Fruit fly (Drosophila melanogaster) whole organism, embryonic: ENCODE results near the gene RabX6.

ENCODE experiments used
- CG1024 ChIP-seq: fragments of 200-800 bp; sonication (Bioruptor generic); IDR thresholded peaks from 2 replicates; pipeline ENCODE4 v1.3.6; 2022; ENCODE audit warnings: missing biosample characterization, missing genetic modification characterization
- CG10431 ChIP-seq: fragments of 200-800 bp; sonication (Bioruptor generic); optimal IDR thresholded peaks from 3 replicates; lab custom pipeline; 2018; ENCODE audit warnings: missing biosample characterization, mild to moderate bottlenecking, missing genetic modification characterization
- CG11696 ChIP-seq: fragments of 200-800 bp; sonication (Bioruptor generic); IDR thresholded peaks from 2 replicates; pipeline ENCODE4 v1.3.6; 2022; ENCODE audit warnings: missing biosample characterization, missing genetic modification characterization
- CG1233 ChIP-seq: fragments of 200-800 bp; sonication (Bioruptor generic); optimal IDR thresholded peaks from 4 replicates; lab custom pipeline; 2018; ENCODE audit warnings: missing biosample characterization, mild to moderate bottlenecking, missing genetic modification characterization
- CG13894 ChIP-seq: fragments of 200-800 bp; sonication (Bioruptor generic); optimal IDR thresholded peaks from 3 replicates; lab custom pipeline; 2018; ENCODE audit warnings: missing biosample characterization, mild to moderate bottlenecking, missing genetic modification characterization, moderate library complexity
- CG14860 ChIP-seq: fragments of 200-800 bp; sonication (Bioruptor generic); IDR thresholded peaks from 3 replicates; pipeline ENCODE4 v1.3.6; 2022; ENCODE audit warnings: missing biosample characterization, missing genetic modification characterization; ENCODE audit not compliant: partially characterized antibody
- CG1647 ChIP-seq: fragments of 200-800 bp; sonication (Bioruptor generic); optimal IDR thresholded peaks from 3 replicates; lab custom pipeline; 2016; ENCODE audit warnings: missing biosample characterization, missing genetic modification characterization
- CG16863 ChIP-seq: fragments of 200-800 bp; sonication (Bioruptor generic); optimal IDR thresholded peaks from 3 replicates; lab custom pipeline; 2016; ENCODE audit warnings: missing biosample characterization, missing genetic modification characterization
- CG18599 ChIP-seq: fragments of 200-800 bp; sonication (Bioruptor generic); optimal IDR thresholded peaks from 3 replicates; lab custom pipeline; 2017; ENCODE audit warnings: missing biosample characterization, missing genetic modification characterization, mild to moderate bottlenecking, moderate library complexity, missing genetic modification reagents
- CG2116 ChIP-seq: fragments of 200-800 bp; sonication (Bioruptor generic); optimal IDR thresholded peaks from 3 replicates; lab custom pipeline; 2018; ENCODE audit warnings: missing biosample characterization, mild to moderate bottlenecking, missing genetic modification characterization
- CG31365 ChIP-seq: fragments of 200-800 bp; sonication (Bioruptor generic); optimal IDR thresholded peaks from 2 replicates; lab custom pipeline; 2018; ENCODE audit warnings: missing biosample characterization, mild to moderate bottlenecking, missing genetic modification characterization
- CG33213 ChIP-seq: fragments of 200-800 bp; sonication (Bioruptor generic); optimal IDR thresholded peaks from 3 replicates; lab custom pipeline; 2016; ENCODE audit warnings: missing biosample characterization, missing genetic modification characterization
- CG4404 ChIP-seq: fragments of 200-800 bp; sonication (Bioruptor generic); IDR thresholded peaks from 2 replicates; pipeline ENCODE4 v1.3.6; 2022; ENCODE audit warnings: missing biosample characterization, missing genetic modification characterization
- CG7745 ChIP-seq: fragments of 200-800 bp; sonication (Bioruptor generic); optimal IDR thresholded peaks from 2 replicates; lab custom pipeline; 2018; ENCODE audit warnings: missing biosample characterization, mild to moderate bottlenecking, missing genetic modification characterization, moderate library complexity
- CG8478 ChIP-seq: fragments of >200 bp; optimal IDR thresholded peaks from 2 replicates; lab custom pipeline; 2018
- Dad ChIP-seq: fragments of 200-800 bp; sonication (Bioruptor generic); optimal IDR thresholded peaks from 3 replicates; lab custom pipeline; 2016; ENCODE audit warnings: missing biosample characterization, missing genetic modification characterization
- Gug ChIP-seq: fragments of 200-800 bp; sonication (Bioruptor generic); IDR thresholded peaks from 4 replicates; pipeline ENCODE4 v1.3.6; 2022; ENCODE audit warnings: missing biosample characterization, missing genetic modification characterization
- HHEX ChIP-seq: fragments of 200-800 bp; sonication (Bioruptor generic); optimal IDR thresholded peaks from 3 replicates; lab custom pipeline; 2017; ENCODE audit warnings: missing biosample characterization, mild to moderate bottlenecking, missing genetic modification characterization, missing genetic modification reagents
- Hr78 ChIP-seq, 2 experiments: fragments of 200-800 bp in 1 of 2; fragments of >200 bp in 1 of 2; sonication (Bioruptor generic) in 1 of 2; optimal IDR thresholded peaks; 2 replicates each; lab custom pipeline; 2017 to 2019; ENCODE audit warnings: missing biosample characterization in 2 of 2, missing genetic modification characterization in 2 of 2, mild to moderate bottlenecking in 1 of 2, moderate library complexity in 1 of 2
- Meics ChIP-seq: fragments of 200-800 bp; sonication (Bioruptor generic); optimal IDR thresholded peaks from 2 replicates; lab custom pipeline; 2017; ENCODE audit warnings: missing biosample characterization, mild to moderate bottlenecking, missing genetic modification characterization
- NC2α ChIP-seq: fragments of 200-800 bp; sonication (Bioruptor generic); optimal IDR thresholded peaks from 2 replicates; lab custom pipeline; 2016; ENCODE audit warnings: missing biosample characterization, missing genetic modification characterization
- Scr ChIP-seq: fragments of 200-800 bp; sonication (Bioruptor generic); IDR thresholded peaks from 2 replicates; pipeline ENCODE4 v1.3.6; 2022; ENCODE audit warnings: missing biosample characterization, missing genetic modification characterization; ENCODE audit not compliant: partially characterized antibody
- Sox100B ChIP-seq: fragments of 200-800 bp; sonication (Bioruptor generic); optimal IDR thresholded peaks from 3 replicates; lab custom pipeline; 2018; ENCODE audit warnings: missing biosample characterization, mild to moderate bottlenecking, missing genetic modification characterization
- Tbp ChIP-seq: fragments of >200 bp; optimal IDR thresholded peaks from 2 replicates; lab custom pipeline; 2018; ENCODE audit warnings: missing biosample characterization, missing genetic modification characterization
- ac ChIP-seq: fragments of 200-800 bp; sonication (Bioruptor generic); optimal IDR thresholded peaks from 3 replicates; lab custom pipeline; 2017; ENCODE audit warnings: missing biosample characterization, mild to moderate bottlenecking, missing genetic modification characterization
- ato ChIP-seq: fragments of 200-800 bp; sonication (Bioruptor generic); IDR thresholded peaks from 2 replicates; pipeline ENCODE4 v1.3.6; 2022; ENCODE audit warnings: missing biosample characterization, missing genetic modification characterization; ENCODE audit not compliant: partially characterized antibody
- btn ChIP-seq: fragments of 200-800 bp; sonication (Bioruptor generic); optimal IDR thresholded peaks from 2 replicates; lab custom pipeline; 2016; ENCODE audit warnings: missing biosample characterization, missing genetic modification characterization
- crc ChIP-seq: fragments of 200-800 bp; sonication (Bioruptor generic); optimal IDR thresholded peaks from 2 replicates; lab custom pipeline; 2016; ENCODE audit warnings: missing biosample characterization, missing genetic modification characterization
- crol ChIP-seq: fragments of 200-800 bp; sonication (Bioruptor generic); IDR thresholded peaks from 2 replicates; pipeline ENCODE4 v1.3.6; 2022; ENCODE audit warnings: missing biosample characterization, missing genetic modification characterization
- dimm ChIP-seq: fragments of 200-800 bp; sonication (Bioruptor generic); IDR thresholded peaks from 2 replicates; pipeline ENCODE4 v1.3.6; 2022; ENCODE audit warnings: missing biosample characterization, missing genetic modification characterization
- dysf ChIP-seq: fragments of 200-800 bp; sonication (Bioruptor generic); IDR thresholded peaks from 3 replicates; pipeline ENCODE4 v1.3.6; 2022; ENCODE audit warnings: missing biosample characterization, missing genetic modification characterization
- ewg ChIP-seq: fragments of 200-800 bp; sonication (Bioruptor generic); optimal IDR thresholded peaks from 3 replicates; lab custom pipeline; 2017; ENCODE audit warnings: mild to moderate bottlenecking, missing biosample characterization, missing genetic modification reagents, missing genetic modification characterization
- ftz-f1 ChIP-seq: fragments of 200-800 bp; sonication (Bioruptor generic); optimal IDR thresholded peaks from 2 replicates; lab custom pipeline; 2016; ENCODE audit warnings: missing biosample characterization, missing genetic modification characterization
- grn ChIP-seq: fragments of 200-800 bp; sonication (Bioruptor generic); optimal IDR thresholded peaks from 3 replicates; lab custom pipeline; 2017; ENCODE audit warnings: missing biosample characterization, missing genetic modification characterization
- gt ChIP-seq: fragments of 200-800 bp; sonication (Bioruptor generic); IDR thresholded peaks from 2 replicates; pipeline ENCODE4 v1.3.6; 2022; ENCODE audit warnings: missing biosample characterization, missing genetic modification characterization
- hbn ChIP-seq: fragments of 200-800 bp; sonication (Bioruptor generic); IDR thresholded peaks from 2 replicates; pipeline ENCODE4 v1.3.6; 2022; ENCODE audit warnings: missing biosample characterization, missing genetic modification characterization; ENCODE audit not compliant: partially characterized antibody
- jing ChIP-seq: fragments of 200-800 bp; sonication (Bioruptor generic); optimal IDR thresholded peaks from 2 replicates; lab custom pipeline; 2018; ENCODE audit warnings: missing biosample characterization, mild to moderate bottlenecking, missing genetic modification characterization
- nerfin-2 ChIP-seq: fragments of 200-800 bp; sonication (Bioruptor generic); IDR thresholded peaks from 2 replicates; pipeline ENCODE4 v1.3.6; 2022; ENCODE audit warnings: missing biosample characterization, missing genetic modification characterization; ENCODE audit not compliant: partially characterized antibody
- p53 ChIP-seq: fragments of 200-800 bp; sonication (Bioruptor generic); optimal IDR thresholded peaks from 2 replicates; lab custom pipeline; 2016; ENCODE audit warnings: missing biosample characterization, missing genetic modification characterization
- pan ChIP-seq, 4 experiments: fragments of >200 bp in 3 of 4; fragments of 200-800 bp in 1 of 4; sonication (Bioruptor generic) in 1 of 4; optimal IDR thresholded peaks in 3 of 4; IDR thresholded peaks in 1 of 4; 2 replicates each; pipeline versions ENCODE4 v1.3.6 to Lab custom; 2017 to 2022; ENCODE audit warnings: missing biosample characterization in 2 of 4, missing genetic modification characterization in 2 of 4, mixed read lengths in 1 of 4
- prd ChIP-seq, 3 experiments: fragments of >200 bp in 2 of 3; fragments of 200-800 bp in 1 of 3; sonication (Bioruptor generic) in 1 of 3; optimal IDR thresholded peaks in 2 of 3; IDR thresholded peaks in 1 of 3; 2 replicates in 2 of 3; 3 replicates in 1 of 3; pipeline versions ENCODE4 v1.3.6 to Lab custom; 2017 to 2022; ENCODE audit warnings: missing biosample characterization in 1 of 3, missing genetic modification characterization in 1 of 3
- pum ChIP-seq: fragments of 200-800 bp; sonication (Bioruptor generic); optimal IDR thresholded peaks from 2 replicates; lab custom pipeline; 2016; ENCODE audit warnings: missing biosample characterization, missing genetic modification characterization
- so ChIP-seq: fragments of 200-800 bp; sonication (Bioruptor generic); IDR thresholded peaks from 3 replicates; pipeline ENCODE4 v1.3.6; 2022; ENCODE audit warnings: missing biosample characterization, missing genetic modification characterization
- tin ChIP-seq: fragments of 200-800 bp; sonication (Bioruptor generic); optimal IDR thresholded peaks from 3 replicates; lab custom pipeline; 2016; ENCODE audit warnings: missing biosample characterization, missing genetic modification characterization
- tio ChIP-seq: fragments of 200-800 bp; sonication (Bioruptor generic); optimal IDR thresholded peaks from 2 replicates; lab custom pipeline; 2017; ENCODE audit warnings: missing biosample characterization, missing genetic modification characterization, inconsistent platforms
- trem ChIP-seq: fragments of 200-800 bp; optimal IDR thresholded peaks from 3 replicates; lab custom pipeline; 2019; ENCODE audit warnings: missing biosample characterization, mild to moderate bottlenecking, missing genetic modification characterization, moderate library complexity
- ttk ChIP-seq: fragments of 200-800 bp; sonication (Bioruptor generic); IDR thresholded peaks from 2 replicates; pipeline ENCODE4 v2.1.2; 2022; ENCODE audit warnings: missing biosample characterization, missing genetic modification characterization
- wor ChIP-seq: fragments of 200-800 bp; sonication (Bioruptor generic); IDR thresholded peaks from 2 replicates; pipeline ENCODE4 v1.3.6; 2022; ENCODE audit warnings: missing biosample characterization, missing genetic modification characterization

Gene RabX6

dm6 chr3L:725527-726191, 35.3 kb downstream of the RabX6 start (continued):
- TF ChIP-seq Meics (GFP tag; lab: Kevin White, UChicago) (no peak), CG33213 (GFP tag; lab: Kevin White, UChicago) (peak; percentile 59), ato (GFP tag; lab: Robert Waterston, UW) (no peak), p53 (GFP tag; lab: Kevin White, UChicago) (peak; percentile 56), Dad (peak; percentile 68), Gug (GFP tag; lab: Robert Waterston, UW) (peak; percentile 71; the same call in 2 of the 4 replicates), CG10431 (GFP tag; lab: Kevin White, UChicago) (peak; percentile 1), pum (peak; percentile 86), tio (GFP tag; lab: Kevin White, UChicago) (peak; percentile 78), btn (GFP tag; lab: Kevin White, UChicago) (peak; percentile 85), Hr78 (GFP tag; optimal IDR thresholded peaks at IDR 0.05; lab: Kevin White, UChicago) (no peak), CG31365 (tag; lab: Kevin White, UChicago) (no peak), ewg (GFP tag; lab: Kevin White, UChicago) (peak; percentile 55), gt (GFP tag; lab: Robert Waterston, UW) (peak; percentile 65; the same call in 1 of the 2 replicates), CG16863 (GFP tag; lab: Kevin White, UChicago) (peak; percentile 84), trem (tag; lab: Kevin White, UChicago) (peak; percentile 91), prd (optimal IDR thresholded peaks at IDR 0.05; lab: Kevin White, UChicago) (no peak), prd (GFP tag; IDR thresholded peaks at IDR 0.05; lab: Robert Waterston, UW) (peak; percentile 94), CG1024 (peak; percentile 77), ttk (GFP tag; lab: Robert Waterston, UW) (peak; percentile 75), HHEX (GFP tag; lab: Kevin White, UChicago) (peak; percentile 32), so (GFP tag; lab: Robert Waterston, UW) (0 out of 3 replicates have a peak, but pooled peaks have one; percentile 38), Scr (no peak), ac (GFP tag; lab: Kevin White, UChicago) (peak; percentile 93), dysf (GFP tag; lab: Robert Waterston, UW) (peak; percentile 55; the same call in 1 of the 3 replicates), Sox100B (peak; percentile 33), pan (optimal IDR thresholded peaks at IDR 0.05; lab: Kevin White, UChicago) (no peak), pan (GFP tag; optimal IDR thresholded peaks at IDR 0.05 in 1 of 2, IDR thresholded peaks at IDR 0.05 in 1 of 2) (peak in 1 of 2 experiments; percentile 41), dimm (0 out of 2 replicates have a peak, but pooled peaks have one; percentile 29), crol (peak; percentile 90), CG7745 (tag; lab: Kevin White, UChicago) (peak; percentile 57), ftz-f1 (GFP tag; lab: Kevin White, UChicago) (no peak), Tbp (GFP tag; lab: Kevin White, UChicago) (no peak), NC2α (GFP tag; lab: Kevin White, UChicago) (peak; percentile 87), CG18599 (GFP tag; lab: Kevin White, UChicago) (no peak), hbn (GFP tag; lab: Robert Waterston, UW) (no peak), tin (GFP tag; lab: Kevin White, UChicago) (peak; percentile 88), CG14860 (GFP tag; lab: Robert Waterston, UW) (no peak), wor (GFP tag; lab: Robert Waterston, UW) (peak; percentile 58; the same call in 1 of the 2 replicates), grn (GFP tag; lab: Kevin White, UChicago) (no peak), CG1233 (GFP tag; lab: Kevin White, UChicago) (peak; percentile 54), CG8478 (no peak), CG13894 (tag; lab: Kevin White, UChicago) (no peak), crc (GFP tag; lab: Kevin White, UChicago) (peak; percentile 50), nerfin-2 (GFP tag; lab: Robert Waterston, UW) (no peak), CG11696 (GFP tag; lab: Robert Waterston, UW) (peak; percentile 56; the same call in 1 of the 2 replicates), jing (peak; percentile 61), CG2116 (peak; percentile 39), CG4404 (GFP tag; lab: Robert Waterston, UW) (peak; percentile 96), CG1647 (GFP tag; lab: Kevin White, UChicago) (peak; percentile 12)
